Worm (Caenorhabditis elegans) whole organism, late embryonic: ENCODE results near the gene C29F7.10.

Experiments
- F13H6.1 ChIP-seq: sonication (generic microtip); optimal IDR thresholded peaks from 2 replicates; lab custom pipeline; 2016; ENCODE audit warnings: missing genetic modification characterization, missing compliant biosample characterization
- K09A11.1 ChIP-seq: sonication (generic microtip); optimal IDR thresholded peaks from 2 replicates; lab custom pipeline; 2017; ENCODE audit warnings: antibody characterized with exemption, mild to moderate bottlenecking, missing genetic modification characterization, missing compliant biosample characterization; ENCODE audit not compliant: insufficient read depth
- ceh-14 ChIP-seq: sonication (generic microtip); optimal IDR thresholded peaks from 2 replicates; lab custom pipeline; 2016; ENCODE audit warnings: missing genotype, missing genetic modification characterization, missing compliant biosample characterization
- che-1 ChIP-seq: sonication (generic microtip); optimal IDR thresholded peaks from 2 replicates; lab custom pipeline; 2016; ENCODE audit warnings: mild to moderate bottlenecking, missing genetic modification characterization, missing compliant biosample characterization
- dmd-4 ChIP-seq: sonication (generic microtip); optimal IDR thresholded peaks from 2 replicates; lab custom pipeline; 2016; ENCODE audit warnings: borderline replicate concordance, missing genetic modification characterization, missing compliant biosample characterization
- fax-1 ChIP-seq: sonication (generic microtip); optimal IDR thresholded peaks from 2 replicates; lab custom pipeline; 2016; ENCODE audit warnings: missing genotype, missing genetic modification characterization, missing compliant biosample characterization
- hlh-15 ChIP-seq: sonication (generic microtip); optimal IDR thresholded peaks from 2 replicates; lab custom pipeline; 2016; ENCODE audit warnings: missing genetic modification characterization, missing compliant biosample characterization
- hlh-8 ChIP-seq: sonication (generic microtip); optimal IDR thresholded peaks from 2 replicates; lab custom pipeline; 2016; ENCODE audit warnings: missing genotype, missing genetic modification characterization, missing compliant biosample characterization
- nhr-11 ChIP-seq: fragments of 150-350 bp; optimal IDR thresholded peaks from 2 replicates; lab custom pipeline; 2014; ENCODE audit warnings: missing biosample characterization, missing genetic modification characterization
- npax-4 ChIP-seq: sonication (generic microtip); optimal IDR thresholded peaks from 2 replicates; lab custom pipeline; 2016; ENCODE audit warnings: missing genetic modification characterization, missing compliant biosample characterization
- syd-9 ChIP-seq: sonication (generic microtip); optimal IDR thresholded peaks from 2 replicates; lab custom pipeline; 2016; ENCODE audit warnings: mild to moderate bottlenecking, missing genetic modification characterization, moderate library complexity, missing compliant biosample characterization
- zip-5 ChIP-seq: sonication (generic microtip); optimal IDR thresholded peaks from 2 replicates; lab custom pipeline; 2016; ENCODE audit warnings: missing genetic modification characterization, missing compliant biosample characterization

- TF ChIP-seq hlh-8 (no peak), che-1 (tag; lab: Kevin White, UChicago) (no peak), hlh-15 (tag; lab: Kevin White, UChicago) (no peak), zip-5 (no peak), ceh-14 (tag; lab: Kevin White, UChicago) (no peak), nhr-11 (no peak), dmd-4 (tag; lab: Kevin White, UChicago) (no peak), npax-4 (tag; lab: Kevin White, UChicago) (no peak), K09A11.1 (no peak), F13H6.1 (tag; lab: Kevin White, UChicago) (no peak), fax-1 (tag; lab: Kevin White, UChicago) (no peak), syd-9 (tag; lab: Kevin White, UChicago) (no peak)
These were observed 46.1 kb upstream of the C29F7.10 start, which contains the start of gene efn-3 for ce11 chrX:13477356-13477755.
